Worm (Caenorhabditis elegans) whole organism, L1 larva: ENCODE results near the gene T02D1.9.

Source experiments
- mef-2 ChIP-seq: fragments of 150-350 bp; optimal IDR thresholded peaks from 2 replicates; lab custom pipeline; 2014; ENCODE audit warnings: missing biosample characterization, missing genetic modification characterization
- nhr-11 ChIP-seq: fragments of 150-350 bp; optimal IDR thresholded peaks from 2 replicates; lab custom pipeline; 2014; ENCODE audit warnings: missing biosample characterization, missing genetic modification characterization
- unc-86 ChIP-seq: sonication (generic microtip); optimal IDR thresholded peaks from 2 replicates; lab custom pipeline; 2016; ENCODE audit warnings: missing genetic modification characterization, missing compliant biosample characterization

DNA sequence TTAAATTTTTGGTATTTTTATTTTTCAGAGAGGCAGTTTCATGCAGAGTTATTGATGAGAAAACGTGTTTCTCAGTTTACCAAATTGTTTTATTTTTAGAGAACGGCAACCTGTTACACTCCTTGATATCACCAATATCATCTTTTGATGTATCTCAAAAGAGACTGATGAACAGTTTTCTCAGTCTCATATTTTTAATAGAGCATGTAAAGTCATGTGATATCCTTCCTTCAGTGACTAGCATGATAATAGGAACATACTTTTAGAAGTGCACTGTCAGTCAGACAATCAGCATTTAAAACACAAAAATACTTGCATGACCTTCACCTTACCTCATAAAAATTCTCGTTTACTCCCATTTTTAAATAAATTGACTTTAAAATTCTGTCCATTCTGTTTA is 35.1 kb upstream of the T02D1.9 start, which contains the start of gene F11E6.11:
- no peak for TF ChIP-seq mef-2
- TF ChIP-seq nhr-11 (tag; lab: Kevin White, UChicago), result no peak
- no peak for TF ChIP-seq unc-86 (tag; lab: Kevin White, UChicago)
